Fruit fly (Drosophila melanogaster): ENCODE measurements around the gene Hmgcr.

Hmgcr gene

DNA sequence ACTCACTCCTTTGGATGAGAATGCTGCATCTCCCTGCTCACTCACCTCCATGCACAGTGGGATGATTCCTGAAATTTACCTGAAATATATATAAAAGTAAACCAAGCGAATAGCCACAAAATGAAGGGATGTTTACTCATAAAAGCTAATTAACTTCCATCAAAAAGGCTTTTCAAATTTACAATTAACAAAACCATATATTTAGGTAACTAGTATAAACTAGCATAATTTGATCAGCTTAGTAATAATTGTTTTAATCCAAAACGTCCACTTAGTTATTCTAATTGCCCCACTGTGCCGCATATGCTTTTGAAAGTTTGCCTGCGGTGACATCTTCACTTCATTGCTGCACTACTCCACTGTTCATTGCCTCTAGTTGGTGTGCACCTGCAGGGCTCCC, 50.8 kb downstream of the Hmgcr start (continued):
- peak; percentile 61 for TF ChIP-seq CG3407 (GFP tag; optimal IDR thresholded peaks at IDR 0.05)
- TF ChIP-seq Aef1 (GFP tag; IDR thresholded peaks at IDR 0.05), result peak; percentile 30; the same call in 1 of the 3 replicates
- peak; percentile 76 for TF ChIP-seq D19A (tag; optimal IDR thresholded peaks at IDR 0.05)
- peak; percentile 74 for TF ChIP-seq ci (GFP tag; IDR thresholded peaks at IDR 0.05)
- TF ChIP-seq Nf-YB (GFP tag; optimal IDR thresholded peaks at IDR 0.05), result peak; percentile 45
- peak; percentile 20 for TF ChIP-seq CG10147 (GFP tag; optimal IDR thresholded peaks at IDR 0.05)
- TF ChIP-seq CG17385 (GFP tag; optimal IDR thresholded peaks at IDR 0.05), result peak; percentile 60
- TF ChIP-seq lola (GFP tag; optimal IDR thresholded peaks at IDR 0.05), result peak in 1 of 3 experiments; percentile 91
- no peak for TF ChIP-seq Taf1 (GFP tag; IDR thresholded peaks at IDR 0.05)
- no peak for TF ChIP-seq pzg (GFP tag; optimal IDR thresholded peaks at IDR 0.05)
- 0 out of 2 replicates have a peak, but pooled peaks have one; percentile 23 for TF ChIP-seq sens-2 (GFP tag; IDR thresholded peaks at IDR 0.05)
- TF ChIP-seq gcm2 (GFP tag; optimal IDR thresholded peaks at IDR 0.05), result peak; percentile 55
- TF ChIP-seq esg (GFP tag; conservative IDR thresholded peaks at IDR 0.05), result peak; percentile 53
- TF ChIP-seq CG10321 (GFP tag; IDR thresholded peaks at IDR 0.05), result no peak
- peak; percentile 53 for TF ChIP-seq run (tag; optimal IDR thresholded peaks at IDR 0.05)
- no peak for TF ChIP-seq CG3163 (GFP tag; optimal IDR thresholded peaks at IDR 0.05)
- no peak for TF ChIP-seq tll (GFP tag; optimal IDR thresholded peaks at IDR 0.05)
- TF ChIP-seq CG12104 (GFP tag; optimal IDR thresholded peaks at IDR 0.05), result peak; percentile 25
- TF ChIP-seq CG13296 (GFP tag; optimal IDR thresholded peaks at IDR 0.05), result no peak
- TF ChIP-seq her (GFP tag; optimal IDR thresholded peaks at IDR 0.05), result no peak
- peak; percentile 3; the same call in 1 of the 2 replicates for TF ChIP-seq CG1024 (GFP tag; IDR thresholded peaks at IDR 0.05)
- peak; percentile 48; the same call in 1 of the 3 replicates for TF ChIP-seq ken (GFP tag; IDR thresholded peaks at IDR 0.05)
- TF ChIP-seq Mad (GFP tag; optimal IDR thresholded peaks at IDR 0.05), result peak; percentile 43
- peak; percentile 83 for TF ChIP-seq Spps (tag; optimal IDR thresholded peaks at IDR 0.05)
- peak; percentile 58 for TF ChIP-seq pb (GFP tag; optimal IDR thresholded peaks at IDR 0.05)
- TF ChIP-seq CG2889 (GFP tag; IDR thresholded peaks at IDR 0.05), result no peak
- peak; percentile 50 for TF ChIP-seq CG4617 (GFP tag; optimal IDR thresholded peaks at IDR 0.05; ENCODE audit: borderline replicate concordance)
- peak; percentile 69 to 83 for TF ChIP-seq chif (GFP tag; optimal IDR thresholded peaks at IDR 0.05)
- peak; percentile 62 for TF ChIP-seq slbo (GFP tag; IDR thresholded peaks at IDR 0.05)
- TF ChIP-seq Dip3 (GFP tag; optimal IDR thresholded peaks at IDR 0.05), result peak; percentile 25
- peak; percentile 32 for TF ChIP-seq fd3F (GFP tag; optimal IDR thresholded peaks at IDR 0.05)
- peak; percentile 89 for TF ChIP-seq CG4707 (GFP tag; optimal IDR thresholded peaks at IDR 0.05)
- TF ChIP-seq CG17359 (tag; optimal IDR thresholded peaks at IDR 0.05), result peak; percentile 72
- peak; percentile 71 for TF ChIP-seq jing (GFP tag; optimal IDR thresholded peaks at IDR 0.05)
- peak; percentile 20 for TF ChIP-seq sqz (GFP tag; optimal IDR thresholded peaks at IDR 0.05)
- TF ChIP-seq dysf (GFP tag; IDR thresholded peaks at IDR 0.05), result peak; percentile 71
- TF ChIP-seq Awh (GFP tag; IDR thresholded peaks at IDR 0.05), result peak; percentile 34; the same call in 1 of the 2 replicates
- TF ChIP-seq Optix (GFP tag; IDR thresholded peaks at IDR 0.05), result 0 out of 3 replicates have a peak, but pooled peaks have one; percentile 30
- peak; percentile 43 for TF ChIP-seq Atf3 (GFP tag; optimal IDR thresholded peaks at IDR 0.05)
- TF ChIP-seq Doc3 (GFP tag; IDR thresholded peaks at IDR 0.05; ENCODE audit: partially characterized antibody), result no peak
- TF ChIP-seq CG3065 (GFP tag; optimal IDR thresholded peaks at IDR 0.05), result peak; percentile 10
- TF ChIP-seq CG11723 (GFP tag; optimal IDR thresholded peaks at IDR 0.05), result peak; percentile 76
- peak; percentile 67 for TF ChIP-seq CG17328 (GFP tag; IDR thresholded peaks at IDR 0.05)
- TF ChIP-seq CG18011 (GFP tag; optimal IDR thresholded peaks at IDR 0.05), result peak; percentile 16
- no peak for TF ChIP-seq Stat92E (GFP tag; optimal IDR thresholded peaks at IDR 0.05)
- TF ChIP-seq jumu (GFP tag; optimal IDR thresholded peaks at IDR 0.05), result peak; percentile 68
- peak in 1 of 2 experiments; percentile 14 for TF ChIP-seq crp (GFP tag; optimal IDR thresholded peaks at IDR 0.05)
- peak; percentile 50 for TF ChIP-seq CG18619 (GFP tag; optimal IDR thresholded peaks at IDR 0.05)
- TF ChIP-seq ap (GFP tag; IDR thresholded peaks at IDR 0.05), result peak; percentile 58; the same call in 1 of the 2 replicates
- peak; percentile 81 for TF ChIP-seq CG2202 (tag; optimal IDR thresholded peaks at IDR 0.05)
